Worm (Caenorhabditis elegans): ENCODE results near the gene fbn-1.

- no peak for TF ChIP-seq sem-4 (tag; optimal IDR thresholded peaks at IDR 0.05)
- TF ChIP-seq fos-1 (tag; optimal IDR thresholded peaks at IDR 0.05) = peak; percentile 5
- TF ChIP-seq blmp-1 (tag; optimal IDR thresholded peaks at IDR 0.05; ENCODE audit: insufficient read depth) = no peak
- TF ChIP-seq elt-1 (tag; optimal IDR thresholded peaks at IDR 0.05) = no peak
Measured at ce11 chrIII:7618294-7618693, 6.9 kb upstream of the fbn-1 start.

Measured in whole organism, L2 larva.